Worm (Caenorhabditis elegans): ENCODE data around the gene ddx-35.
A peak's percentile ranks its signal among the peaks of the same experiment; 100 is the strongest.

ce11 chrIII:1602682-1603081, 48.4 kb upstream of the ddx-35 start:
- TF ChIP-seq dox-1 (GFP tag; IDR thresholded peaks at IDR 0.05) (no peak), F57A8.1 (GFP tag; optimal IDR thresholded peaks at IDR 0.05) (no peak), hrde-1 (tag; optimal IDR thresholded peaks at IDR 0.05; ENCODE audit: borderline replicate concordance) (no peak), akir-1 (GFP tag; optimal IDR thresholded peaks at IDR 0.05) (no peak), rpc-1 (optimal IDR thresholded peaks at IDR 0.05) (no peak), rpc-1 (tag; optimal IDR thresholded peaks at IDR 0.05) (no peak), dpl-1 (GFP tag; optimal IDR thresholded peaks at IDR 0.05) (no peak), nhr-120 (GFP tag; IDR thresholded peaks at IDR 0.05) (no peak), tlf-1 (GFP tag; optimal IDR thresholded peaks at IDR 0.05) (no peak), lsl-1 (GFP tag; optimal IDR thresholded peaks at IDR 0.05) (no peak), ccch-3 (GFP tag; optimal IDR thresholded peaks at IDR 0.05) (no peak), madf-3 (GFP tag; IDR thresholded peaks at IDR 0.05) (no peak), unc-62 (GFP tag; optimal IDR thresholded peaks at IDR 0.05) (peak; percentile 31), snpc-3.4 (tag; optimal IDR thresholded peaks at IDR 0.05) (no peak)
